Fruit fly (Drosophila melanogaster) whole organism: ENCODE measurements around the gene Gga.

ENCODE experiments used
- CG8478 ChIP-seq: fragments of >200 bp; optimal IDR thresholded peaks from 2 replicates; lab custom pipeline; 2018; ENCODE audit warnings: inconsistent platforms
- Dll ChIP-seq: fragments of >200 bp; optimal IDR thresholded peaks from 2 replicates; lab custom pipeline; 2017
- EcR ChIP-seq, 2 experiments: fragments of >200 bp; optimal IDR thresholded peaks; 2 replicates each; lab custom pipeline; 2017; ENCODE audit warnings: missing biosample characterization in 2 of 2, missing genetic modification characterization in 2 of 2, missing genetic modification reagents in 2 of 2
- pan ChIP-seq: fragments of >200 bp; optimal IDR thresholded peaks from 2 replicates; lab custom pipeline; 2017
- psq ChIP-seq: fragments of >200 bp; optimal IDR thresholded peaks from 2 replicates; lab custom pipeline; 2017
- usp ChIP-seq: fragments of >200 bp; optimal IDR thresholded peaks from 2 replicates; lab custom pipeline; 2017; ENCODE audit warnings: missing biosample characterization, missing genetic modification characterization, mixed read lengths

dm6 chrX:9580544-9580943 is 20.3 kb upstream of the Gga start:
- TF ChIP-seq psq (lab: Kevin White, UChicago) (no peak), Dll (lab: Kevin White, UChicago) (no peak), pan (no peak), EcR (GFP tag; optimal IDR thresholded peaks at IDR 0.05; lab: Kevin White, UChicago) (no peak), CG8478 (lab: Kevin White, UChicago) (no peak), usp (GFP tag; lab: Kevin White, UChicago) (no peak)
